Fruit fly (Drosophila melanogaster) whole organism, embryonic: ENCODE measurements around the gene drongo.
A peak's percentile ranks its signal among the peaks of the same experiment; 100 is the strongest.

Experiments
- ATbp ChIP-seq: fragments of 200-800 bp; sonication (Bioruptor generic); optimal IDR thresholded peaks from 2 replicates; lab custom pipeline; 2017; ENCODE audit warnings: missing biosample characterization, mild to moderate bottlenecking, missing genetic modification characterization, missing genetic modification reagents
- Atf-2 ChIP-seq: fragments of 200-800 bp; sonication (Bioruptor generic); optimal IDR thresholded peaks from 2 replicates; lab custom pipeline; 2016; ENCODE audit warnings: missing biosample characterization, missing genetic modification characterization
- Blimp-1 ChIP-seq: fragments of 200-800 bp; sonication (Bioruptor generic); optimal IDR thresholded peaks from 3 replicates; lab custom pipeline; 2018; ENCODE audit warnings: missing biosample characterization, missing genetic modification characterization, mild to moderate bottlenecking, moderate library complexity, missing genetic modification reagents
- CG1024 ChIP-seq: fragments of 200-800 bp; sonication (Bioruptor generic); IDR thresholded peaks from 2 replicates; pipeline ENCODE4 v1.3.6; 2022; ENCODE audit warnings: missing biosample characterization, missing genetic modification characterization
- CG10267 ChIP-seq: fragments of 200-800 bp; sonication (Bioruptor generic); optimal IDR thresholded peaks from 2 replicates; lab custom pipeline; 2018; ENCODE audit warnings: missing biosample characterization, mild to moderate bottlenecking, missing genetic modification characterization, moderate library complexity
- CG10979 ChIP-seq: fragments of 200-800 bp; sonication (Bioruptor generic); optimal IDR thresholded peaks from 2 replicates; lab custom pipeline; 2018; ENCODE audit warnings: missing biosample characterization, mild to moderate bottlenecking, missing genetic modification characterization, moderate library complexity
- CG11695 ChIP-seq: fragments of 200-800 bp; sonication (Bioruptor generic); IDR thresholded peaks from 3 replicates; pipeline ENCODE4 v1.3.6; 2022; ENCODE audit warnings: missing biosample characterization, missing genetic modification characterization
- CG11696 ChIP-seq: fragments of 200-800 bp; sonication (Bioruptor generic); IDR thresholded peaks from 2 replicates; pipeline ENCODE4 v1.3.6; 2022; ENCODE audit warnings: missing biosample characterization, missing genetic modification characterization
- CG12744 ChIP-seq: fragments of 200-800 bp; sonication (Bioruptor generic); optimal IDR thresholded peaks from 2 replicates; lab custom pipeline; 2016; ENCODE audit warnings: missing biosample characterization, missing genetic modification characterization
- CG17328 ChIP-seq: fragments of 200-800 bp; sonication (Bioruptor generic); IDR thresholded peaks from 2 replicates; pipeline ENCODE4 v1.3.6; 2022; ENCODE audit warnings: missing biosample characterization, missing genetic modification characterization
- CG17359 ChIP-seq: fragments of 200-800 bp; sonication (Bioruptor generic); optimal IDR thresholded peaks from 3 replicates; lab custom pipeline; 2018; ENCODE audit warnings: missing biosample characterization, mild to moderate bottlenecking, missing genetic modification characterization, moderate library complexity
- CG18619 ChIP-seq: fragments of 200-800 bp; sonication (Bioruptor generic); optimal IDR thresholded peaks from 3 replicates; lab custom pipeline; 2017; ENCODE audit warnings: missing biosample characterization, mild to moderate bottlenecking, missing genetic modification characterization
- CG2202 ChIP-seq: fragments of 200-800 bp; sonication (Bioruptor generic); optimal IDR thresholded peaks from 2 replicates; lab custom pipeline; 2018; ENCODE audit warnings: missing biosample characterization, mild to moderate bottlenecking, missing genetic modification characterization
- CG2678 ChIP-seq: fragments of 200-800 bp; sonication (Bioruptor generic); optimal IDR thresholded peaks from 3 replicates; lab custom pipeline; 2019; ENCODE audit warnings: missing biosample characterization, mild to moderate bottlenecking, missing genetic modification characterization, moderate library complexity
- CG32772 ChIP-seq: fragments of 200-800 bp; sonication (Bioruptor generic); IDR thresholded peaks from 2 replicates; pipeline ENCODE4 v1.3.6; 2022; ENCODE audit warnings: missing biosample characterization, missing genetic modification characterization
- CG6854 ChIP-seq: fragments of 200-800 bp; sonication (Bioruptor generic); optimal IDR thresholded peaks from 3 replicates; lab custom pipeline; 2017; ENCODE audit warnings: missing biosample characterization, mild to moderate bottlenecking, missing genetic modification characterization
- CG7786 ChIP-seq: fragments of 200-800 bp; sonication (Bioruptor generic); optimal IDR thresholded peaks from 2 replicates; lab custom pipeline; 2016; ENCODE audit warnings: missing biosample characterization, missing genetic modification characterization
- CG7839 ChIP-seq: fragments of 200-800 bp; sonication (Bioruptor generic); optimal IDR thresholded peaks from 3 replicates; lab custom pipeline; 2018; ENCODE audit warnings: missing biosample characterization, mild to moderate bottlenecking, missing genetic modification characterization, moderate library complexity
- CG7987 ChIP-seq: fragments of 200-800 bp; sonication (Bioruptor generic); optimal IDR thresholded peaks from 2 replicates; lab custom pipeline; 2018; ENCODE audit warnings: missing biosample characterization, mild to moderate bottlenecking, missing genetic modification characterization, moderate library complexity
- CG8944 ChIP-seq: fragments of 200-800 bp; sonication (Bioruptor generic); optimal IDR thresholded peaks from 3 replicates; lab custom pipeline; 2016; ENCODE audit warnings: missing biosample characterization, missing genetic modification characterization
- CG9437 ChIP-seq: fragments of 200-800 bp; sonication (Bioruptor generic); optimal IDR thresholded peaks from 2 replicates; lab custom pipeline; 2018; ENCODE audit warnings: missing biosample characterization, mild to moderate bottlenecking, missing genetic modification characterization
- Chrac-16 ChIP-seq: fragments of 200-800 bp; sonication (Bioruptor generic); optimal IDR thresholded peaks from 3 replicates; lab custom pipeline; 2016; ENCODE audit warnings: missing biosample characterization, missing genetic modification characterization
- CrebB ChIP-seq: fragments of 200-800 bp; sonication (Bioruptor generic); optimal IDR thresholded peaks from 3 replicates; lab custom pipeline; 2018; ENCODE audit warnings: missing biosample characterization, mild to moderate bottlenecking, missing genetic modification characterization
- D19B ChIP-seq: fragments of 200-800 bp; sonication (Bioruptor generic); optimal IDR thresholded peaks from 2 replicates; lab custom pipeline; 2017; ENCODE audit warnings: missing biosample characterization, mild to moderate bottlenecking, missing genetic modification characterization
- Dll ChIP-seq: fragments of 200-800 bp; sonication (Bioruptor generic); IDR thresholded peaks from 4 replicates; pipeline ENCODE4 v1.3.6; 2022; ENCODE audit warnings: missing biosample characterization, missing genetic modification characterization; ENCODE audit not compliant: partially characterized antibody
- E2f2 ChIP-seq: fragments of 200-800 bp; sonication (Bioruptor generic); IDR thresholded peaks from 2 replicates; pipeline ENCODE4 v1.3.6; 2022; ENCODE audit warnings: missing biosample characterization, missing genetic modification characterization
- Ets65A ChIP-seq: fragments of 200-800 bp; sonication (Bioruptor generic); peaks from one replicate; lab custom pipeline; 2016; ENCODE audit warnings: missing biosample characterization, missing genetic modification characterization
- HLH3B ChIP-seq: fragments of 200-800 bp; sonication (Bioruptor generic); IDR thresholded peaks from 2 replicates; pipeline ENCODE4 v1.3.6; 2022; ENCODE audit warnings: missing biosample characterization, missing genetic modification characterization
- HmgZ ChIP-seq: fragments of 200-800 bp; sonication (Bioruptor generic); optimal IDR thresholded peaks from 2 replicates; lab custom pipeline; 2018; ENCODE audit warnings: missing biosample characterization, mild to moderate bottlenecking, missing genetic modification characterization
- Hmr ChIP-seq: fragments of 200-800 bp; sonication (Bioruptor generic); optimal IDR thresholded peaks from 3 replicates; lab custom pipeline; 2017; ENCODE audit warnings: mild to moderate bottlenecking, missing biosample characterization, missing genetic modification reagents, missing genetic modification characterization
- Hsf ChIP-seq: fragments of 200-800 bp; sonication (Bioruptor generic); optimal IDR thresholded peaks from 3 replicates; lab custom pipeline; 2016; ENCODE audit warnings: missing biosample characterization, missing genetic modification characterization
- Lhr ChIP-seq: fragments of 200-800 bp; sonication (Bioruptor generic); optimal IDR thresholded peaks from 3 replicates; lab custom pipeline; 2017; ENCODE audit warnings: mild to moderate bottlenecking, missing biosample characterization, missing genetic modification reagents, missing genetic modification characterization
- Med ChIP-seq: fragments of 200-800 bp; sonication (Bioruptor generic); peaks from one replicate; lab custom pipeline; 2016; ENCODE audit warnings: missing biosample characterization, missing genetic modification characterization, mild to moderate bottlenecking, inconsistent platforms, moderate library complexity
- Optix ChIP-seq: fragments of 200-800 bp; sonication (Bioruptor generic); IDR thresholded peaks from 3 replicates; pipeline ENCODE4 v1.3.6; 2022; ENCODE audit warnings: missing biosample characterization, missing genetic modification characterization
- Poxn ChIP-seq: fragments of 200-800 bp; sonication (Bioruptor generic); IDR thresholded peaks from 2 replicates; pipeline ENCODE4 v1.3.6; 2022; ENCODE audit warnings: missing biosample characterization, missing genetic modification characterization
- Sox102F ChIP-seq: fragments of 200-800 bp; sonication (Bioruptor generic); optimal IDR thresholded peaks from 2 replicates; lab custom pipeline; 2018; ENCODE audit warnings: missing biosample characterization, mild to moderate bottlenecking, missing genetic modification characterization, moderate library complexity
- Sry-δ ChIP-seq: fragments of 200-800 bp; sonication (Bioruptor generic); optimal IDR thresholded peaks from 2 replicates; lab custom pipeline; 2016; ENCODE audit warnings: missing biosample characterization, missing genetic modification characterization
- Xbp1 ChIP-seq: fragments of 200-800 bp; sonication (Bioruptor generic); optimal IDR thresholded peaks from 3 replicates; lab custom pipeline; 2016; ENCODE audit warnings: missing biosample characterization, mild to moderate bottlenecking, missing genetic modification characterization
- aop ChIP-seq: fragments of 200-800 bp; sonication (Bioruptor generic); IDR thresholded peaks from 2 replicates; pipeline ENCODE4 v1.3.6; 2022; ENCODE audit warnings: missing biosample characterization, missing genetic modification characterization
- chif ChIP-seq, 2 experiments: fragments of 200-800 bp; sonication (Bioruptor generic); optimal IDR thresholded peaks; 3 replicates each; lab custom pipeline; 2016; ENCODE audit warnings: missing biosample characterization in 2 of 2, missing genetic modification characterization in 2 of 2
- danr ChIP-seq: fragments of 200-800 bp; sonication (Bioruptor generic); IDR thresholded peaks from 2 replicates; pipeline ENCODE4 v1.3.6; 2022; ENCODE audit warnings: missing biosample characterization, missing genetic modification characterization
- dysf ChIP-seq: fragments of 200-800 bp; sonication (Bioruptor generic); IDR thresholded peaks from 3 replicates; pipeline ENCODE4 v1.3.6; 2022; ENCODE audit warnings: missing biosample characterization, missing genetic modification characterization
- jumu ChIP-seq: fragments of 200-800 bp; sonication (Bioruptor generic); optimal IDR thresholded peaks from 3 replicates; lab custom pipeline; 2016; ENCODE audit warnings: missing biosample characterization, missing genetic modification characterization
- peb ChIP-seq: fragments of 200-800 bp; sonication (Bioruptor generic); IDR thresholded peaks from 2 replicates; pipeline ENCODE4 v1.3.6; 2022; ENCODE audit warnings: missing biosample characterization, missing genetic modification characterization
- prd ChIP-seq, 3 experiments: fragments of >200 bp in 2 of 3; fragments of 200-800 bp in 1 of 3; sonication (Bioruptor generic) in 1 of 3; optimal IDR thresholded peaks in 2 of 3; IDR thresholded peaks in 1 of 3; 2 replicates in 2 of 3; 3 replicates in 1 of 3; pipeline versions ENCODE4 v1.3.6 to Lab custom; 2017 to 2022; ENCODE audit warnings: missing biosample characterization in 1 of 3, missing genetic modification characterization in 1 of 3
- row ChIP-seq: fragments of 200-800 bp; sonication (Bioruptor generic); IDR thresholded peaks from 3 replicates; pipeline ENCODE4 v1.3.6; 2022; ENCODE audit warnings: missing biosample characterization, missing genetic modification characterization
- sc ChIP-seq, 3 experiments: fragments of >200 bp in 2 of 3; fragments of 200-800 bp in 1 of 3; sonication (Bioruptor generic) in 1 of 3; optimal IDR thresholded peaks; 2 replicates in 2 of 3; 3 replicates in 1 of 3; lab custom pipeline; 2017; ENCODE audit warnings: mild to moderate bottlenecking in 1 of 3, missing biosample characterization in 1 of 3, missing genetic modification characterization in 1 of 3, missing genetic modification reagents in 1 of 3
- scrt ChIP-seq: fragments of 200-800 bp; sonication (Bioruptor generic); optimal IDR thresholded peaks from 2 replicates; lab custom pipeline; 2018; ENCODE audit warnings: missing biosample characterization, mild to moderate bottlenecking, missing genetic modification characterization, moderate library complexity
- sens-2 ChIP-seq: fragments of 200-800 bp; sonication (Bioruptor generic); IDR thresholded peaks from 2 replicates; pipeline ENCODE4 v1.3.6; 2022; ENCODE audit warnings: missing biosample characterization, missing genetic modification characterization
- zfh1 ChIP-seq: fragments of 200-800 bp; sonication (Bioruptor generic); IDR thresholded peaks from 3 replicates; pipeline ENCODE4 v1.3.6; 2022; ENCODE audit warnings: missing biosample characterization, missing genetic modification characterization

drongo gene

DNA sequence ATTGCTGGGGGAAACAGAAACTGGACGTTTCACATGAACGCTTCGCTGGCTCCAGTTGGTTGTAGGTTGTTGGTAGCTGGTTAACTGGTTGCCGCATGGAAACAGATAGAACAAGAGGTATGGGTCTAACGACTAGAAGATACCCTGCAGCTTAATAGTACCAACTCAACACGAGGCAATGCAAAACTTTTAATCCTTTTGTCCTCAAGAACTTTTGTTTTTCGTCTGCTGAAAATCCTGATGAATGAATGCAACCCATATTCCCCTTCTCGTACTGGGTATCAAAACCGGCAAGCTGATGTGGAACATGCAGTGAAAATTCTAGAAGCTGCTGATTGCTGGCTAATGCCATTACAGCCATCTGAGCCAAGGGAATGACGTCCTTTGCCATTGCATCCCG is 12.9 kb downstream of the drongo start (continued):
- TF ChIP-seq Dll (GFP tag; lab: Robert Waterston, UW): no peak
- TF ChIP-seq CG6854 (GFP tag; lab: Kevin White, UChicago): no peak
- TF ChIP-seq CG7839: peak; percentile 45
- peak; percentile 66 for TF ChIP-seq CG17328 (GFP tag; lab: Robert Waterston, UW)
- no peak for TF ChIP-seq CG11696 (GFP tag; lab: Robert Waterston, UW)
- TF ChIP-seq Med (GFP tag; lab: Kevin White, UChicago): peak; percentile 80
- TF ChIP-seq CG12744: no peak
- TF ChIP-seq Blimp-1 (GFP tag; lab: Kevin White, UChicago): peak; percentile 6
- no peak for TF ChIP-seq CrebB
- no peak for TF ChIP-seq CG7987
- peak; percentile 42 for TF ChIP-seq jumu
- no peak for TF ChIP-seq sens-2 (GFP tag; lab: Robert Waterston, UW)
- peak; percentile 39; the same call in 1 of the 2 replicates for TF ChIP-seq E2f2
- no peak for TF ChIP-seq CG2678
- TF ChIP-seq CG9437 (GFP tag; lab: Kevin White, UChicago): peak; percentile 10
- TF ChIP-seq HmgZ (tag; lab: Kevin White, UChicago): no peak
- no peak for TF ChIP-seq scrt (GFP tag; lab: Kevin White, UChicago)
- peak; percentile 58 for TF ChIP-seq Chrac-16 (GFP tag; lab: Kevin White, UChicago)
- peak; percentile 51 to 54 for TF ChIP-seq chif (GFP tag; optimal IDR thresholded peaks at IDR 0.05; lab: Kevin White, UChicago)
- TF ChIP-seq Xbp1 (GFP tag; lab: Kevin White, UChicago): peak; percentile 73
- no peak for TF ChIP-seq prd (optimal IDR thresholded peaks at IDR 0.05; lab: Kevin White, UChicago)
- peak; percentile 29; the same call in 1 of the 3 replicates for TF ChIP-seq prd (GFP tag; IDR thresholded peaks at IDR 0.05; lab: Robert Waterston, UW)
- TF ChIP-seq CG7786 (GFP tag; lab: Kevin White, UChicago): peak; percentile 46
- peak; percentile 65 for TF ChIP-seq Hsf
- no peak for TF ChIP-seq aop (GFP tag; lab: Robert Waterston, UW)
- TF ChIP-seq Atf-2: peak; percentile 54
- TF ChIP-seq CG8944: peak; percentile 52
- TF ChIP-seq Sry-δ (GFP tag; lab: Kevin White, UChicago): no peak
- TF ChIP-seq row (GFP tag; lab: Robert Waterston, UW): peak; percentile 79
- TF ChIP-seq CG32772 (GFP tag; lab: Robert Waterston, UW): 0 out of 2 replicates have a peak, but pooled peaks have one; percentile 9
- TF ChIP-seq zfh1: no peak
- peak; percentile 38 for TF ChIP-seq ATbp (GFP tag; lab: Kevin White, UChicago)
- TF ChIP-seq CG10267 (tag; lab: Kevin White, UChicago): peak; percentile 5
- TF ChIP-seq CG18619 (GFP tag; lab: Kevin White, UChicago): no peak
- TF ChIP-seq CG10979 (tag; lab: Kevin White, UChicago): peak; percentile 44
- 0 out of 2 replicates have a peak, but pooled peaks have one; percentile 21 for TF ChIP-seq peb (GFP tag; lab: Robert Waterston, UW)
- TF ChIP-seq Ets65A (GFP tag; lab: Kevin White, UChicago): no peak
- no peak for TF ChIP-seq Poxn (GFP tag; lab: Robert Waterston, UW)
- peak; percentile 56; the same call in 1 of the 3 replicates for TF ChIP-seq Optix (GFP tag; lab: Robert Waterston, UW)
- peak; percentile 18 for TF ChIP-seq CG2202 (tag; lab: Kevin White, UChicago)
- TF ChIP-seq Hmr (GFP tag; lab: Kevin White, UChicago): peak; percentile 1
- peak; percentile 67 for TF ChIP-seq CG1024 (GFP tag; lab: Robert Waterston, UW)
- TF ChIP-seq D19B (GFP tag; lab: Kevin White, UChicago): peak; percentile 41
- TF ChIP-seq CG11695 (GFP tag; lab: Robert Waterston, UW): 0 out of 3 replicates have a peak, but pooled peaks have one; percentile 8
- TF ChIP-seq danr (GFP tag; lab: Robert Waterston, UW): no peak
- TF ChIP-seq CG17359 (tag; lab: Kevin White, UChicago): peak; percentile 0
- no peak for TF ChIP-seq Lhr (GFP tag; lab: Kevin White, UChicago)
- no peak for TF ChIP-seq sc (optimal IDR thresholded peaks at IDR 0.05; lab: Kevin White, UChicago)
- TF ChIP-seq sc (GFP tag; optimal IDR thresholded peaks at IDR 0.05; lab: Kevin White, UChicago): peak; percentile 58
- TF ChIP-seq HLH3B (GFP tag; lab: Robert Waterston, UW): peak; percentile 29; the same call in 1 of the 2 replicates
- TF ChIP-seq Sox102F (GFP tag; lab: Kevin White, UChicago): peak; percentile 67
- TF ChIP-seq dysf (GFP tag; lab: Robert Waterston, UW): 0 out of 3 replicates have a peak, but pooled peaks have one; percentile 13
